Worm (Caenorhabditis elegans): Measurements from ENCODE around the gene unc-22.

The unc-22 gene

DNA sequence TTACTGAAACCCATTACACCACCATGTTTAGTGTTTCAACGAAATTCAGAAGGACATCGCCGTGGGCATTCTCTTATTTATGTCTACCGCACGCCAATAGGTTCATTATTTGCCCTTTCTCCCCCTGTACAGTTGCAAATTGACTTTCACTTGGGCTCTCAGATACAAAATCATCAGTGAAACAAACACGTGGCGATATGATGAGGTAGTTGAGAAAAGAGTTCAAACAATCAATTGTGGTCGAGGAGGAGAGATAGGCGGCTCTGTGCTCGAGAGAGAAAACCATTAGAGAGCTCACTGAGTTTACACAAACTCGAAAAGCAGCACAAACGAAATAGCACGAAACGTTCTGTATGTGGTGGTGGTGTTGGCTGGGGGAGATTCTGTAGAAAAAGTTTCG lies 53.7 kb downstream of the unc-22 start:
- no peak for TF ChIP-seq unc-62 (GFP tag; optimal IDR thresholded peaks at IDR 0.05)

DNA sequence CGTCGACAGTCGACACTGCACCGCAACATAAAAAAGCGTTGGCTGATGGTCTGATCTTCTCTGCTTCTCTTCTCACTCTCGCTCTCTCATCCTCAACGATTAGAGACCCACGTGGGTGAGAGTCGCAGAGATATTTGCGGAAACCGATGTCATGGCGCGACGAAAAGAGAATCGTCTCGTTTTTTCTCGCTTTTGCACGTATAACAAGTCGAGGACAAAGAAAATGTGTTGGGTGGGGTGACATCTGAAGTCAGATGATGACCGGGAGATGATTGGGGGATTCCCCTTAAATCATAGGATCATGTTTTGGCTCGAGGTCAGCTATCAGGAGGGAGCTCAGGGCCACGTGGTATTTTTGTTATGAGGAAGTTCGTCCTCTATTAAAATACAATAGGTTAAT lies 54.4 kb downstream of the unc-22 start:
- peak; percentile 29 for TF ChIP-seq unc-62 (GFP tag; optimal IDR thresholded peaks at IDR 0.05)

DNA sequence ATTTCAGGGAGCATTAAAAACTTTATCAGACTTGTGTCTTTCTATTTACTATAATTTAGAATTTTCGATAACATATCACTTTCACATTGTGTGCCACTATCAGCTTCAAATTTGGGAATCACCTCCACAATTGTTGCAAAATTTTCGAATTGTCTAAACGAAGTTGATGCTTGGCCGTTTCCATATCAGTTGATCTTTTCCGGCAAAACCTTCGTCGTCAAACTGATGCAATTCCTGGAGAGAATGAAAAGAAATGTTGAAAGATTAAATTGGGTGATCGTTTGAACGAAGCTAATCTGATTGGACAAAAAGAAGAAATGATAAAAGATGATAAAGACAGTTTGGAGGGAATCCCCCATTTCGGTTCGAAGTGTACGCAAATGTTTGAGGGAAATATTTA lies 55.2 kb downstream of the unc-22 start:
- TF ChIP-seq unc-62 (GFP tag; optimal IDR thresholded peaks at IDR 0.05), result no peak

DNA sequence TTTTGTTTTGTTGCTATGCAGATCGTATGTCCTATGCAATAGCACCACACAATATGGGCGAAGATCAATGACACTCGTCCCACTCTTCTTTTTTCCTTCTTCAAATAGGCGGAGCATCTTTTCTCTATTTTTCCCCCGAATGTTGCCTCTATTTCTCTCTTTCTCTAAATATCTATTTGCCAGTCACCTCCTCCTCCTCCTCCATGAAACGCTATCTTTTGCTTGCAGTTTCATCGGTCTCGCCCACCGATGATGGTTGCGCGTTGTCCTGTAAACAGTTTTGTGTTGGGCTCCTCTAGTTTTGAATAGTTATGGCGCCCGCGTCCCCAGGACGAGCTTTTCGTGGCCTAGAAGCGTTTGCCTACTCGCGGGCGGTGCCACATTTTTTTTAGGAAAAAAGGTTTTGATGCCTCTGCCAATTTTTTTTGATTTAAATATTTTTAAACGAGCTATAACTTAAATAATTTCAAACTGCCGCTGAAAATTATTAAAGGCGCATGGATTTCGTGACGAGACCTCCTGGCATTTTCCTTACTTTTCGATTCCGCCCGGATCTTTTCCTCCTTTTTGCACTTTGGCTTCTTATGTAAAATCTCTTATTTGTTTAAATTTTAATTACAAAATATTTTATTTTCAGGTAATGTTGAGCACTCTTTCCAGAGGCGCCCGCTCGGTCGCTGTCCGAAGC lies 58.1 kb downstream of the unc-22 start, which contains the start of gene gdh-1:
gdh-1 (plus strand) TSS at position 638 of the 688 bp plus-strand sequence.
- no peak for TF ChIP-seq unc-62 (GFP tag; optimal IDR thresholded peaks at IDR 0.05)

DNA sequence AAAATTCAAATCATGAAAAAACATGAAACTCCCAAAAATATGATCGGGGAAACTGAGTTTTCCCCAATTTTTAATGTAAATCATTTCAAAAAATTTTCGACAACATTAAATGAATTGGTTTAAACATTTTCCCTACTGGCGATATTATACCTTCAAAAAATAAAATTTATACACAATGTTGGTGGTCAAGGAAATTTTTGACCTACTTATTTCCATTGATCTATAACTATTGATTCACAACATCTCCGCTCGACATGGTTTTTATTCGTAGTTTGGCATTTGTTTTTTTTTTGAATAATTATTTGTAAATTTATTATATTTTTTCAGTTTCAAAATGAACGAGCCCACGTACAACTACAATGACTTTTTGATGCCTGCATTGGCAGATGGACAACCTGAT lies 60.5 kb downstream of the unc-22 start, which contains the start of gene tbx-36:
tbx-36 (plus strand) TSS at position 301 of the 400 bp plus-strand sequence.
- no peak for TF ChIP-seq unc-62 (GFP tag; optimal IDR thresholded peaks at IDR 0.05)

DNA sequence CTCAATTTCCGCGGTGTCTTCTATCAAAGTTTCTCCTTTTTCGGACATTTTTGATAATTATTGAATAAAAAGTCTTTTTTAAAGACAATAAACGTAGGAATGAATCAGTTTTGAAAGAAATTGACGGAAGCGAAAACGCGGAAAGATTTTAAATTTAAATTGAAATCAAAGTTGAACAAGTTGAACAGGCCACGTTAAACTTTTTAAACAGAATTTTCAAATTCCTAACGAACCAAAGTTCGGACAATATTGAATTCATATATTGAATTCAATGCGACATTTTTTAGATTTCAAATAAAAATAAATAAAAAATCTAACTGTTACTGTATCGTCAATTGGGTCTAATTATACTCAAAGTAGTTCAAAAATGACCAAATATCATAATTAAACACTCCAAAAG lies 61.1 kb downstream of the unc-22 start, which contains the start of gene hdl-1:
hdl-1 (minus strand) TSS at position 101 of the 400 bp plus-strand sequence.
- no peak for TF ChIP-seq unc-62 (GFP tag; optimal IDR thresholded peaks at IDR 0.05)

DNA sequence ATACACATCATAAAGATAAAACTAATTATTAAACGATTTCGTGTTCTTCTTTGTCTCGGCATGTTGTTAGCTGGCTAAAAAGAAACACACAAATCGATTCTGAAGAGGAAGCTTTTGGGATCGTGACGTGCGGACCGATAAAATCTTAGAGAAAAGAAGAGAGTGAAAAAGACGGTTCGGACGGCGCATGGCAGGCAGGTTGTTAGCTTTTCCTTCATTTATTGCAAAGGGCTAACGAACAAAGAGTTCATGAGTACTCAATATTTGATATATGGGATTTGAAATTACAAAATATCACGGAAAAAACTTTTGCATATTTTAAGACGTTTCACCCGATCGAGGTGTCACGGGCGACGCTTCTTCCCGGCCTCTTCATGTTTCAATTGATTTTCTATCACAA lies 65.2 kb downstream of the unc-22 start, which contains the start of gene ZK829.3:
ZK829.3 (minus strand) TSS at position 101 of the 400 bp plus-strand sequence.
- TF ChIP-seq unc-62 (GFP tag; optimal IDR thresholded peaks at IDR 0.05), result no peak

DNA sequence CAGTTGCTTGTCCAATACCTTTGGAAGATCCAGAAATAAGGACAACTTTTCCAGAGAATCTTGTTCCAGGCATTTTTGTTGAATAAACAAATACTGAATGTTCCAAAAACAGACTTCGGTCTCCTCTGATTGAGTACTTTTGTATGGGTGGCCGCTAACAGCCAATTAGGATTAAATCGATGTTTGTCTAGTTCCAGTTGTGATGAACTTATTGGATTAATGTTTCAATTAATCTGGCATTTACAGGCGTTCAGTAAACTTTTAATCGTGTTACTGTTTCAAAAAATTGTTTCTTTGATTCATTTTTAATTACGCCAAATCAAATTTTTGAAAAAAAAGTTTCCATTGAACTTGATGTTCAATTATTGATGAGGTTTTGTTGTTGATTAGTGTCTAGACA lies 68.5 kb downstream of the unc-22 start, which contains the start of gene ZK829.1:
ZK829.1 (minus strand) TSS at position 101 of the 400 bp plus-strand sequence.
- TF ChIP-seq unc-62 (GFP tag; optimal IDR thresholded peaks at IDR 0.05), result no peak

DNA sequence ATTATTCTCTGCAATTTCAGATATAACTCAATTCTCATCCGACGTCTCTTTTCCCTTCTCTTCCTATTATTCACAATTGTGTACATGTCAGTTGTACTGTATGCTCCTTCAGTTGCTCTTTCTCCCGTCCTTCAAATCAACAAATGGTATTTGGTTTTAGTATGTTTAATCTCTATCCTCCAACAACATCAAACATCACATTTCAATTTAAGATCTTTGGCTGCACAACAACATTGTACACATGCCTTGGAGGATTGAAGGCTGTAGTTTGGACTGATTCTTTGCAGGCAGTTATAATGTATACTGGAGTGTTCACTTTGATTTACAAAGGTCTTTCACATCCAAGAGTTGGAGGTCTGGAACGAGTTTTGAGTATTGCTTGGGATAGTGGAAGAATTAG lies 72.3 kb downstream of the unc-22 start:
- no peak for TF ChIP-seq unc-62 (GFP tag; optimal IDR thresholded peaks at IDR 0.05)

DNA sequence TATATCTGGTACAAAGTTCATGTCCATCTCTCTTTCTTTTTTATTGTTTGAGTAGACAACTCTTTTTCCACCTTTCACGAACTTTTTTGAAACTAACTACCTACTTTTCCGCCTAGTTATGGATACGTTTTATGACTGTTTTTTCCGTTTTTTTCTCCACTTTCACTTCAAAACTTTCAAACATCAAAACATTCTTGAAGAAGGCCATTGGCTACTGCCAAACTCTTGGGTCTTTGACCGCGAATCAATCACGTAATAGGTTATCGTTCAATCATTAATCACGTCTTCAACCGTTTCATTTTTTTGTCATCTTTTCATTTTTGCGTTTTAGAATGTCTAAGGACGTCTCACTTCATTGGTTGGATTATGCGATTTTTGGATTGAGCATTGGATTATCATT lies 73.7 kb downstream of the unc-22 start, which contains the start of gene slc-5A12:
slc-5A12 (plus strand) TSS at position 333 of the 400 bp plus-strand sequence.
- no peak for TF ChIP-seq unc-62 (GFP tag; optimal IDR thresholded peaks at IDR 0.05)

DNA sequence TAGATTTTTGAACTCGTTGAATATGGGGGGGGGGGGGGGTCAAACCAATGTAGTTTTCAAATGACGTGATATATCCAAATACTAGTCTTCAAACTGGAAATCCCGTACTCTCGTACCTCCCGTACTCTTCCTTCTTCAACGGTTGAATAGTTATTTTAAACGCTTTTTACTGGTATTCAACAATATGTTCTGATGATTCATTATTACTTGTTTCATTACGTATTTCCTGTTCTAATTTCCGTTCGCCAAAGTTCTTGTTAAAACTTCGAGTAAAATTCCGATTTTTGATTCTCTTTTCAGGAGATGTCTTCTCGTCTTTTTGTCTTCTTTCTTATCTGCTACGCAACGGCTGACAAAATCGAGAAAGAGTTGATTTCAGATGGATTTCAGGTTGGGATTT lies 80.2 kb downstream of the unc-22 start, which contains the start of gene nhx-9:
nhx-9 (plus strand) TSS at position 301 of the 400 bp plus-strand sequence.
- no peak for TF ChIP-seq unc-62 (GFP tag; optimal IDR thresholded peaks at IDR 0.05)

DNA sequence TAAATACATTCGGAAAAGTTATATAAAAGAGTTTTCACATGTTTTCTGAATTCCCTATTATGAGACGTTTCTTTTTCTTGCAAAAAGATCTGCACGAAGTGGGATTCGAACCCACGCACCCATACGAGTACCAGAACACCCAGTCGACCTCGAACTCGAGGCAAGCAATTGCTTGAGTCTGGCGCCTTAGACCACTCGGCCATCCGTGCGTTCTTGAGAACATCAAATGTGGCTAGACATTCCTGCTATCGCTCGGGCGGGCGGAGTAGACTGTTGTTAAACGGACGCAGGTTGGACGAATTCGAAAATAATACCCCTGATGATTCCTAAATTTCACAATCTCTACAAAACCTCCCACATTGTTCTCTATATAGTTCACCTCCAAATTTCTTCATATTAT lies 82.4 kb downstream of the unc-22 start:
- no peak for TF ChIP-seq unc-62 (GFP tag; optimal IDR thresholded peaks at IDR 0.05)

DNA sequence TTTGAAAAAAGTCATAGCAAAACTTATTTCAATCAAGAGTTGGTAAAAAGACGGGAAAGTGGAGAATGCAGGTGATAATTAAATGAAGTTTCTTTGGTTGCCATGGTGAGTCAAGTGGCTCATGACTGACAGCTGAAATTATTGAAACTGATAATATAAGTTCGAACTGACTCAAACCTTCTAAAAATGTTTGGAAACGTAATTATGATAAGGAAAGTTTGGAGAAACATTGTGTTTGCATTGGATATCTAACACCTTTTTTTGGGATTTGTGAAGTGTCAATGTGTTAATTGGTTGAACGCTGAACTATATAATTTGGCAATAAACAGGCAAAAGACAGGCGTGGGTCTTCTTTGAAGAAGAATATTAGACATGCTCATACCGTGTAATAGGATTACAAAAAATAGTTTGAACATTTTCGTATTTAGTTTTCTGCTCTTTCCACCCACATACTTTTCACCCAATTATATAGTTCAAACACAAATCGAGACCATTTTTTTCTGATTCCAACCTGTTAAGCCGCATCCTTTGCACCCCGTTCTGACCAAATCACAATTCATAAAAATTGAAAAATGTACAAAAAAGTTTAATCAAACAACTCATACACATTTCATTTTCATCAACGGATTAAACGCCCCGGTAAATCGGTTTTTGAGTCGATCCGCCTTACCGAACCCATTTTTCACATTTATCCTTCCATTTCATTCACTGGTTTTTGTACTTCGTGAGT lies 85.3 kb downstream of the unc-22 start, which contains the start of the genes srlf-33 and srlf-32:
srlf-33 (minus strand) TSS at position 101 of the 730 bp plus-strand sequence.
srlf-32 (plus strand) TSS at position 680 of the 730 bp plus-strand sequence.
- no peak for TF ChIP-seq unc-62 (GFP tag; optimal IDR thresholded peaks at IDR 0.05)

DNA sequence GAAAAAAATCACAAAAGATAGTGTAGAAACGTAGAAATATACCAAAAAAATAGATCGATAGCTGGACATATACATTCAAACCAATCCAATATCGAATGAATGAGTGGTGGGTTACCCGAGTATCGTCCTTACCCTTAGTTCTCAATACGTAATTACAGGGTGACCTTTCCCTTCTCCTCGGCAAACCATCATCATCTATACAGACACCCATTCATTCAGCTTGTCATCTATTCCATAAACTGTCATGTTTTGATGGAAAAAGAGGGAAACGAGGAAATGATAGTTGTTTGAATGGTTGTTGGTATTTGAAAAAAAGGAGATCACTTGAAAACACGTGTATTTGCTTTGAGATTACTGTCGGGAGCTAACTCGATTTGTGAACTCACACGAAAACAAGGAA lies 86.7 kb downstream of the unc-22 start:
- no peak for TF ChIP-seq unc-62 (GFP tag; optimal IDR thresholded peaks at IDR 0.05)

DNA sequence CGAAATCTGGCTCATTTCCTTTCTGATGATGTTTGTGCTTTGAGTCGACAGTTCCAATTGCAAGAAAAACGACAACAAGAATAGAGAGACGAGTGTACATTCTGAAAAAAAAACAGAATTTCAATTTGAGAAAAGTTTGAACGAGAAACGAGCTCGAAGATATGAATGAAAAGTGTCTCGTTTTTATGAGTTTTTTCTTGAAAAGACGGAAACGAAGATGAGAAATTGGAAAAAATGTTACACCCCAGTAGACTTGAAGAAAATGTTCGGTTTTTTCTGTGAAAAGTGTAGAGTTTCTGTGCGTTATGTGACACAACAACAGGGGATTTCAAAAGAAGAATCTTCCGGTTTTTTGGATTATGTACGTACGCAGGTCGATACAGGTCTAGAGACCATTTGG lies 87.7 kb downstream of the unc-22 start, which contains the start of gene srlf-31:
srlf-31 (minus strand) TSS at position 101 of the 400 bp plus-strand sequence.
- no peak for TF ChIP-seq unc-62 (GFP tag; optimal IDR thresholded peaks at IDR 0.05)
